Fruit fly (Drosophila melanogaster) whole organism, adult: ENCODE results near the gene srl.

Source experiments
- CG14711 ChIP-seq: fragments of 200-800 bp; sonication (Bioruptor generic); optimal IDR thresholded peaks from 2 replicates; lab custom pipeline; 2018; ENCODE audit warnings: missing biosample characterization, mild to moderate bottlenecking, missing genetic modification characterization, moderate library complexity
- CG33017 ChIP-seq: fragments of 200-800 bp; sonication (Bioruptor generic); optimal IDR thresholded peaks from 2 replicates; lab custom pipeline; 2018; ENCODE audit warnings: missing biosample characterization, mild to moderate bottlenecking, missing genetic modification characterization, moderate library complexity
- Mnt ChIP-seq: fragments of 200-800 bp; sonication (Bioruptor generic); optimal IDR thresholded peaks from 2 replicates; lab custom pipeline; 2016; ENCODE audit warnings: missing biosample characterization, mild to moderate bottlenecking, missing genetic modification characterization
- toe ChIP-seq: fragments of 200-800 bp; sonication (Bioruptor generic); optimal IDR thresholded peaks from 2 replicates; lab custom pipeline; 2016; ENCODE audit warnings: missing biosample characterization, missing genetic modification characterization

- no peak for TF ChIP-seq CG14711 (tag; lab: Kevin White, UChicago)
- no peak for TF ChIP-seq toe (GFP tag; lab: Kevin White, UChicago)
- no peak for TF ChIP-seq Mnt (GFP tag; lab: Kevin White, UChicago)
- no peak for TF ChIP-seq CG33017 (tag; lab: Kevin White, UChicago)
Observed at dm6 chr3R:4450721-4451120, 21.6 kb upstream of the srl start.
